Worm (Caenorhabditis elegans) whole organism, L2 larva: ENCODE measurements around the gene spe-42.

Experiments
- F13H6.1 ChIP-seq: sonication (generic microtip); optimal IDR thresholded peaks from 2 replicates; lab custom pipeline; 2016; ENCODE audit warnings: missing genetic modification characterization, missing compliant biosample characterization
- ama-1 ChIP-seq: fragments of 150-350 bp; optimal IDR thresholded peaks from 2 replicates; lab custom pipeline; 2018; ENCODE audit warnings: inconsistent platforms
- blmp-1 ChIP-seq: sonication (generic microtip); optimal IDR thresholded peaks from 2 replicates; lab custom pipeline; 2017; ENCODE audit warnings: missing genetic modification characterization, mild to moderate bottlenecking, missing compliant biosample characterization, antibody characterized with exemption, moderate library complexity; ENCODE audit not compliant: insufficient read depth
- lin-13 ChIP-seq: fragments of 150-350 bp; optimal IDR thresholded peaks from 2 replicates; lab custom pipeline; 2014; ENCODE audit warnings: missing biosample characterization, missing genetic modification reagents, missing genetic modification characterization
- nhr-11 ChIP-seq: fragments of 150-350 bp; optimal IDR thresholded peaks from 2 replicates; lab custom pipeline; 2014; ENCODE audit warnings: missing biosample characterization, missing genetic modification characterization
- nhr-129 ChIP-seq: fragments of 150-350 bp; optimal IDR thresholded peaks from 2 replicates; lab custom pipeline; 2014; ENCODE audit warnings: missing biosample characterization, missing genetic modification characterization
- nhr-25 ChIP-seq: fragments of 150-350 bp; sonication (generic microtip); optimal IDR thresholded peaks from 3 replicates; lab custom pipeline; 2014; ENCODE audit warnings: missing biosample characterization, missing genetic modification characterization
- nhr-77 ChIP-seq: fragments of 150-350 bp; optimal IDR thresholded peaks from 2 replicates; lab custom pipeline; 2014; ENCODE audit warnings: missing biosample characterization, missing genetic modification characterization
- skn-1 ChIP-seq: sonication (generic microtip); optimal IDR thresholded peaks from 2 replicates; lab custom pipeline; 2017; ENCODE audit warnings: missing biosample characterization, missing genetic modification characterization
- snpc-4 ChIP-seq: fragments of 150-350 bp; optimal IDR thresholded peaks from 2 replicates; lab custom pipeline; 2014; ENCODE audit warnings: missing biosample characterization, missing genetic modification characterization

ce11 chrV:11736896-11737295, at the start of gene spe-42:
- no peak for TF ChIP-seq nhr-25 (tag; lab: Kevin White, UChicago)
- TF ChIP-seq blmp-1 (tag; lab: Kevin White, UChicago): no peak
- no peak for TF ChIP-seq lin-13 (GFP tag; lab: Kevin White, UChicago)
- no peak for TF ChIP-seq nhr-11 (tag; lab: Kevin White, UChicago)
- TF ChIP-seq skn-1: no peak
- TF ChIP-seq nhr-77 (tag; lab: Kevin White, UChicago): no peak
- no peak for TF ChIP-seq F13H6.1 (tag; lab: Kevin White, UChicago)
- no peak for TF ChIP-seq nhr-129 (tag; lab: Kevin White, UChicago)
- no peak for TF ChIP-seq ama-1 (lab: Kevin White, UChicago)
- TF ChIP-seq snpc-4 (tag; lab: Kevin White, UChicago): no peak
